Worm (Caenorhabditis elegans) whole organism, L1 larva: ENCODE measurements around the gene Y25C1A.6.

Experiments
- C34B4.2 ChIP-seq: sonication (generic microtip); optimal IDR thresholded peaks from 2 replicates; lab custom pipeline; 2017; ENCODE audit warnings: mild to moderate bottlenecking, missing genetic modification characterization, missing compliant biosample characterization
- F16B12.6 ChIP-seq: fragments of 150-350 bp; optimal IDR thresholded peaks from 2 replicates; lab custom pipeline; 2014; ENCODE audit warnings: missing biosample characterization, missing genetic modification characterization
- elt-3 ChIP-seq, 6 experiments: fragments of 150-350 bp in 1 of 6; sonication (generic microtip); optimal IDR thresholded peaks; 2 replicates each; lab custom pipeline; 2017 to 2018; ENCODE audit warnings: missing biosample characterization in 6 of 6, missing genetic modification characterization in 6 of 6, inconsistent platforms in 1 of 6
- ets-5 ChIP-seq: fragments of 200-800 bp; sonication (Bioruptor generic); IDR thresholded peaks from 2 replicates; pipeline ENCODE4 v1.3.6; 2022; ENCODE audit warnings: missing genetic modification characterization, missing compliant biosample characterization
- lin-13 ChIP-seq: fragments of 150-350 bp; optimal IDR thresholded peaks from 2 replicates; lab custom pipeline; 2014; ENCODE audit warnings: missing biosample characterization, missing genetic modification reagents, missing genetic modification characterization
- nhr-237 ChIP-seq: fragments of 150-350 bp; optimal IDR thresholded peaks from 2 replicates; lab custom pipeline; 2014; ENCODE audit warnings: missing biosample characterization, missing genetic modification characterization
- nhr-77 ChIP-seq: fragments of 150-350 bp; optimal IDR thresholded peaks from 2 replicates; lab custom pipeline; 2014; ENCODE audit warnings: missing biosample characterization, missing genetic modification characterization
- zag-1 ChIP-seq: fragments of 150-350 bp; optimal IDR thresholded peaks from 2 replicates; lab custom pipeline; 2014; ENCODE audit warnings: missing biosample characterization, missing genetic modification characterization
- ztf-11 ChIP-seq, 2 experiments: sonication (generic microtip); optimal IDR thresholded peaks; 2 replicates each; lab custom pipeline; 2016 to 2017; ENCODE audit warnings: missing genetic modification characterization in 2 of 2, missing biosample characterization in 1 of 2, missing compliant biosample characterization in 1 of 2

DNA sequence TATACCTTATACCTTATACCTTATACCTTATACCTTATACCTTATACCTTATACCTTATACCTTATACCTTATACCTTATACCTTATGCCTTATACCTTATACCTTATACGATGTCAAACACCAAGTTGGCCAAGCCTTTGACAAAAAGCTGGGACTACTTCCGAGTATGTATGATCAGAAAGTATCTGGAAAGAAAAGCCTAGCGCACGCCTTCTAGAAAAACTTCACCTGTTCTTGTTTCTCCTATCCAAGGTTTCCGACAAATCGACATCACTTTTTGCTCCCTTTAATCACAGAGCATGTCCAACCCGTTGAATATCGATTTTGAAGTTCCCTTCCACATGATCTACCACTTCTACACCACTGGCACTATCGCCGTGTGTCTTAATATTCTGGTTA is 12.5 kb upstream of the Y25C1A.6 start, which contains the start of gene sri-28:
- TF ChIP-seq ztf-11 (tag; optimal IDR thresholded peaks at IDR 0.05; lab: Kevin White, UChicago): no peak
- TF ChIP-seq nhr-77 (tag; lab: Kevin White, UChicago): no peak
- no peak for TF ChIP-seq lin-13 (GFP tag; lab: Kevin White, UChicago)
- TF ChIP-seq C34B4.2: no peak
- TF ChIP-seq nhr-237: no peak
- no peak for TF ChIP-seq ets-5 (GFP tag; lab: Robert Waterston, UW)
- no peak for TF ChIP-seq zag-1 (tag; lab: Kevin White, UChicago)
- TF ChIP-seq elt-3 (tag; optimal IDR thresholded peaks at IDR 0.05; lab: Kevin White, UChicago): no peak
- TF ChIP-seq F16B12.6 (tag; lab: Kevin White, UChicago): no peak
